Worm (Caenorhabditis elegans): ENCODE measurements around the gene dop-6.
"Not testable (repeated sequence)": the region's sequence is repeated elsewhere in the genome, so short reads cannot be mapped to it uniquely, and the experiment has no call there.

The dop-6 gene

DNA sequence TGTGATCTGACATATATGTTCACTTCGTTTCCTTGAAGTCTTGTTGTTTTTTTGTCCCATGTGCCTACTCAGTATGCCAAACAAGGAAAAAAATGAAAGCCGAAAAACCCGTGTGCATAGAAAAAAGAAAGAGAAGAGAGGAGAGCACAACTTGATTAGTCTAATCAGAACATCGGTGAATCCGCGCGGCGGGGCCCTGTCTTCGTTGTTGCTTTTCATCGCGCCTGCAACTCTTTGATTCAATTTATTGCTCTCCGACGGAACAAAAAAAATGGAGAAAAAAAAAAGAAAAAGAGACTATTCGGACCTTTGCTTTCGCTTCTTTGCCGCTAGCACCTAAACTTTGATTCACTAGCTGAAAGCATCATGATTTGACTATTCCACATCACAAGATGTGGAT lies 5.7 kb upstream of the dop-6 start:
- TF ChIP-seq blmp-1 (tag; optimal IDR thresholded peaks at IDR 0.05), result no peak
- peak; percentile 82 for TF ChIP-seq ces-1 (GFP tag; optimal IDR thresholded peaks at IDR 0.05)

DNA sequence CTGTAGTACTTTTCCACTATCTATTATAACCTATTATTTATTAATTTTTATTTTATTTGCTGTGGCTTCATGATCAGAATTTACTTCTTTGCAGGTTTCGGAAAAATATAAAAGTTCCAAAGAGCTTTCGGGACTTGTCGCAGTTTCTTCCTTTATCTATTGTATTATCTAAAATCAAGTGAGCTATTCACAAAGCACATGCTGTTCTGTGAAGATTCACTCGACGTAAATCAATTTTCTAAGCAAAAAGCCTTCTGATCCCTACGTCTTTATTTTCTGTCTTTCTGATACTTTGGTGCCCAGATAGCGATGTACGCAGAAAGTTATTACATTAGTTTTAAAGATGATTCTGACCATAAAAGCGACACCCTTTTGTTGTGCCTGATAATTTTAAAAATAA lies 3.6 kb upstream of the dop-6 start:
- peak; percentile 37 for TF ChIP-seq ces-1 (GFP tag; optimal IDR thresholded peaks at IDR 0.05)
- TF ChIP-seq mab-5 (tag; optimal IDR thresholded peaks at IDR 0.05), result no peak
- TF ChIP-seq nhr-2 (tag; optimal IDR thresholded peaks at IDR 0.05), result no peak

DNA sequence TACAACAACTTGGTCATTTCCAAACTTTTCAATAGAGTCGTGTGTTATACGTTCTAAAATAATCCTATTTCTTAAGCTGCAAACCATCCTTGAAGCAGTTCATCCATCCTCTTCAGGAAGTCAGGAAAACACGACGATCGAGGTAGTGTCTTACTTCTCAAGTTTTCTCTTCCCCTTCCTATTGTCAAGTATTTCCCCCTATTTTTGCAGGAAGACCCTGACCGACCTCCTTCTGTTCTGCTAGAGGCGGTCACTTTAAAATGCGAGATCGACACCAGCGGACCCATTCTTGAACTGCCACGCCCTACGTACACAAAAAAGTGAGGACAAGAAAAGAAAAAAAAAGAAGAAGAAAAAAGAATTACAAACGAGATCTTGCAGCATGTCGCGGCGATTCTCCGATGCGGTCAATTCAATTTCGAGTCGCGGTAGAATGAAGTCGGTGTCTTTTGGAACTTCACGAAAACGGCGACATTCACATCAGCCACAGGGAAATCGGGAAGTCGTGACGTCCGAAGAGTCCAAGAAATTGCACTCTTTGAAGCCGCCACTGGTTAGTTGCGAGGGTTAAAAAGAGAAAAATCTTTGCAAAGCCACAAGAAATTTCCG lies 2.3 kb downstream of the dop-6 start:
- no peak for TF ChIP-seq zip-8 (tag; optimal IDR thresholded peaks at IDR 0.05)
- peak; percentile 41 for TF ChIP-seq ces-1 (GFP tag; optimal IDR thresholded peaks at IDR 0.05)

ce11 chrX:4328816-4329215 lies 8.2 kb downstream of the dop-6 start, which contains the start of gene C24A8.5:
TSS of gene C24A8.5 (minus strand) at chrX:4328916.
- no peak for TF ChIP-seq ceh-39 (tag; optimal IDR thresholded peaks at IDR 0.05)

ce11 chrX:4332305-4332704 lies 11.6 kb downstream of the dop-6 start, which contains the start of gene C24A8.6:
TSS of gene C24A8.6 (minus strand) at chrX:4332405.
- TF ChIP-seq pha-4 (tag; optimal IDR thresholded peaks at IDR 0.05); lin-32 (GFP tag; optimal IDR thresholded peaks at IDR 0.05); mep-1 (tag; optimal IDR thresholded peaks at IDR 0.05): not testable (repeated sequence)

- TF ChIP-seq lsy-2 (tag; optimal IDR thresholded peaks at IDR 0.05); mep-1 (tag; optimal IDR thresholded peaks at IDR 0.05); ceh-83 (GFP tag; optimal IDR thresholded peaks at IDR 0.05): not testable (repeated sequence)
These were observed 15.3 kb downstream of the dop-6 start, which contains the start of gene cst-2 for ce11 chrX:4335950-4336349. TSS of gene cst-2 (minus strand) at chrX:4336050.

ce11 chrX:4339332-4339731 lies 18.7 kb downstream of the dop-6 start, which contains the start of gene cst-1:
TSS of gene cst-1 (plus strand) at chrX:4339632.
- TF ChIP-seq pha-4, lsy-2, mls-2 (tag; optimal IDR thresholded peaks at IDR 0.05): not testable (repeated sequence)

- TF ChIP-seq ceh-39 (tag; optimal IDR thresholded peaks at IDR 0.05), result no peak
- TF ChIP-seq elt-1 (tag; optimal IDR thresholded peaks at IDR 0.05; ENCODE audit: borderline replicate concordance, insufficient read depth), result no peak
- TF ChIP-seq bed-3 (GFP tag; optimal IDR thresholded peaks at IDR 0.05), result no peak
- no peak for TF ChIP-seq ceh-43 (GFP tag; optimal IDR thresholded peaks at IDR 0.05)
- no peak for TF ChIP-seq elt-3 (tag; optimal IDR thresholded peaks at IDR 0.05)
- TF ChIP-seq cnd-1 (tag; optimal IDR thresholded peaks at IDR 0.05), result no peak
- no peak for TF ChIP-seq lin-13 (tag; optimal IDR thresholded peaks at IDR 0.05)
- TF ChIP-seq nhr-76 (tag; optimal IDR thresholded peaks at IDR 0.05), result no peak
- TF ChIP-seq M03D4.4 (tag; optimal IDR thresholded peaks at IDR 0.05), result no peak
- TF ChIP-seq drap-1 (GFP tag; optimal IDR thresholded peaks at IDR 0.05), result no peak
- no peak for TF ChIP-seq tbx-8 (GFP tag; optimal IDR thresholded peaks at IDR 0.05)
- TF ChIP-seq blmp-1 (tag; optimal IDR thresholded peaks at IDR 0.05), result no peak
- TF ChIP-seq unc-39 (tag; optimal IDR thresholded peaks at IDR 0.05), result no peak
- TF ChIP-seq ham-2 (GFP tag; optimal IDR thresholded peaks at IDR 0.05), result no peak
- no peak for TF ChIP-seq nhr-12 (tag; optimal IDR thresholded peaks at IDR 0.05)
These were observed 22.1 kb downstream of the dop-6 start for ce11 chrX:4342730-4343129.
